Worm (Caenorhabditis elegans): ENCODE measurements around the gene egl-47.

- TF ChIP-seq nfya-1 (tag; optimal IDR thresholded peaks at IDR 0.05; ENCODE audit: borderline replicate concordance, insufficient read depth): no peak
- no peak for TF ChIP-seq F49E8.2 (tag; optimal IDR thresholded peaks at IDR 0.05; ENCODE audit: insufficient read depth)
- no peak for TF ChIP-seq D2030.7 (GFP tag; IDR thresholded peaks at IDR 0.05)
- no peak for TF ChIP-seq unc-130 (GFP tag; optimal IDR thresholded peaks at IDR 0.05)
- no peak for TF ChIP-seq ztf-22 (GFP tag; optimal IDR thresholded peaks at IDR 0.05)
- TF ChIP-seq unc-62 (GFP tag; optimal IDR thresholded peaks at IDR 0.05): no peak
- no peak for TF ChIP-seq hsf-1 (GFP tag; IDR thresholded peaks at IDR 0.05)
- TF ChIP-seq madf-6 (GFP tag; IDR thresholded peaks at IDR 0.05): no peak
- TF ChIP-seq tbp1 (GFP tag; optimal IDR thresholded peaks at IDR 0.05): no peak
- TF ChIP-seq C17E4.6 (GFP tag; IDR thresholded peaks at IDR 0.05): no peak
- no peak for TF ChIP-seq cebp-1 (GFP tag; IDR thresholded peaks at IDR 0.05)
- TF ChIP-seq cebp-1 (tag; optimal IDR thresholded peaks at IDR 0.05): no peak
- no peak for TF ChIP-seq efl-1 (GFP tag; optimal IDR thresholded peaks at IDR 0.05)
Observed at ce11 chrV:9937435-9937834, 38.1 kb downstream of the egl-47 start, which contains the start of gene srj-33.
